Comparison of ENCODE assay signal across 1 fruit fly cellular context in the genomic region with DNA sequence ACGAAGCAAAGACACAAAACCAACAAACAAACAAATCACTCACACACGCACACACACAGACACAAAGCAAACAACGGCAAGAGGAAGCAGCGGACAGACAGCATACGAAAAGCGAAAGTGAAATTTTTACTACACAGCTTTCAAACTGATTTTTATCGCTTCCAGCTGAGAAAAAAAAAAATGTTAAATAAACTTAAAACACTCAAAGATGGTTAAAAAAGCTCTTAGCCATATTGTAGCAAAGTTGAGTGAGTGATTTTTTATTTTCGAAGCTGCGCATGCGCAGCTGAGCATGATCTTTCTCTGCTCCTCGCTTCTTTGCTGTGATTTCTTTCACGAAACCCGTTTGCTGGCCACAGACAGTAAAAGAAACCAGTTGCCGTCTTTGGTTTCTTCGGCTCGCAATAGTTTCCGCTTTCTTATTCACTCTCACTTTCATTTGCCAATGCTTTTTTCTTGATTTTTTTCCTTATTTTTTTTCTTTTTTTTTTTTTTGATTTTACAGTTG.
TF ChIP-seq lines count a peak whose summit lies in the region.

No protein-coding gene starts in this region.

TF ChIP-seq in whole organism, embryonic, 481 proteins besides CTCF, POLR2A, EP300 and RAD21 (continued from another document):
- peak; percentile 41 for TF ChIP-seq CG3995 (GFP tag; optimal IDR thresholded peaks at IDR 0.05; lab: Kevin White, UChicago)
- peak; percentile 90 for TF ChIP-seq z (GFP tag; IDR thresholded peaks at IDR 0.05; lab: Robert Waterston, UW)
- TF ChIP-seq mld (GFP tag; IDR thresholded peaks at IDR 0.05; lab: Robert Waterston, UW; ENCODE audit: partially characterized antibody), result no peak
- TF ChIP-seq Blimp-1 (GFP tag; optimal IDR thresholded peaks at IDR 0.05; lab: Kevin White, UChicago), result peak; percentile 99
- TF ChIP-seq Eip74EF (GFP tag; optimal IDR thresholded peaks at IDR 0.05; lab: Kevin White, UChicago), result peak in 1 of 2 experiments; percentile 29
- TF ChIP-seq Nf-YA (GFP tag; IDR thresholded peaks at IDR 0.05; lab: Robert Waterston, UW), result no peak
- no peak for TF ChIP-seq eyg (GFP tag; optimal IDR thresholded peaks at IDR 0.05; lab: Kevin White, UChicago)
- TF ChIP-seq Adf1 (GFP tag; IDR thresholded peaks at IDR 0.05; lab: Robert Waterston, UW), result peak; percentile 13; the same call in 1 of the 2 replicates
TF ChIP-seq in whole organism, embryonic: peak in this region for 12.
